Fruit fly (Drosophila melanogaster): ENCODE results near the gene CG43133.

Gene CG43133

DNA sequence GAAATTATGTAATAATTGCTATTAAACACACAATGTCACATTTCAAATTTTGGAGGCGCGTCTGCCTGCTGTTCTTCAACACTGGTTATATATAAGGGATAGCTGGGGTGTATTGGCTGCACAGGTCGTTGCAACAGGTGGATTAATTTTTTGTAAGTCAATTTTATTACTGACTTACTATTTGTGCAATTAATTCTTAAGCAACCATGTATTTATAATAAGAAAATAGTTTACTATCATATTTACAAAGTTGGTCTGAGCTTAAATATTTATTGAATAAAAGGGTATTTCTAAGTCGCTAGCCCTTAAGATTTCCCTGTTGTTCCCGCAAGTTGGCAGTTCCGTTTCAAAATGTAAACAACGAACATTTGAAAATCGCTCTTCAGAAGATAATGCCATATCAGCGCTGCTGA is 37.2 kb downstream of the CG43133 start, which contains the start of gene RhoGAP16F (continued):
- TF ChIP-seq CG15011 (GFP tag; optimal IDR thresholded peaks at IDR 0.05) (peak; percentile 77), CG32772 (GFP tag; IDR thresholded peaks at IDR 0.05) (peak; percentile 85), dm (GFP tag; optimal IDR thresholded peaks at IDR 0.05) (peak; percentile 71), trem (tag; optimal IDR thresholded peaks at IDR 0.05) (peak; percentile 99), tin (GFP tag; optimal IDR thresholded peaks at IDR 0.05) (peak; percentile 85), CG14441 (GFP tag; IDR thresholded peaks at IDR 0.05) (peak; percentile 85), CG9215 (GFP tag; IDR thresholded peaks at IDR 0.05) (peak; percentile 79), CG4854 (GFP tag; optimal IDR thresholded peaks at IDR 0.05) (peak; percentile 76), so (GFP tag; IDR thresholded peaks at IDR 0.05) (peak; percentile 73; the same call in 1 of the 3 replicates), Bgb (GFP tag; IDR thresholded peaks at IDR 0.05; ENCODE audit: partially characterized antibody) (no peak), CG4282 (GFP tag; optimal IDR thresholded peaks at IDR 0.05) (peak; percentile 16), CG9609 (GFP tag; optimal IDR thresholded peaks at IDR 0.05) (peak; percentile 60), pita (GFP tag; optimal IDR thresholded peaks at IDR 0.05) (no peak), Spps (tag; optimal IDR thresholded peaks at IDR 0.05) (peak; percentile 70), row (GFP tag; IDR thresholded peaks at IDR 0.05) (peak; percentile 99), klu (GFP tag; IDR thresholded peaks at IDR 0.05) (peak; percentile 78), crol (GFP tag; IDR thresholded peaks at IDR 0.05) (peak; percentile 29; the same call in 1 of the 2 replicates), Hmx (GFP tag; optimal IDR thresholded peaks at IDR 0.05) (peak; percentile 54), HHEX (GFP tag; optimal IDR thresholded peaks at IDR 0.05) (peak; percentile 74), grau (tag; optimal IDR thresholded peaks at IDR 0.05) (peak; percentile 86), CG17328 (GFP tag; IDR thresholded peaks at IDR 0.05) (peak; percentile 78), CG3838 (GFP tag; optimal IDR thresholded peaks at IDR 0.05) (peak; percentile 67), BEAF-32 (GFP tag; optimal IDR thresholded peaks at IDR 0.05) (peak; percentile 23), amos (GFP tag; IDR thresholded peaks at IDR 0.05; ENCODE audit: partially characterized antibody) (no peak), YL-1 (GFP tag; optimal IDR thresholded peaks at IDR 0.05) (peak; percentile 12), Chrac-16 (GFP tag; optimal IDR thresholded peaks at IDR 0.05) (peak; percentile 90), CG15696 (tag; optimal IDR thresholded peaks at IDR 0.05) (peak; percentile 78), kni (GFP tag; optimal IDR thresholded peaks at IDR 0.05) (peak; percentile 54), CG12391 (tag; optimal IDR thresholded peaks at IDR 0.05) (peak; percentile 89), p53 (GFP tag; optimal IDR thresholded peaks at IDR 0.05) (peak; percentile 12), zen (tag; optimal IDR thresholded peaks at IDR 0.05) (peak; percentile 83), Fer3 (tag; optimal IDR thresholded peaks at IDR 0.05) (peak; percentile 84), C15 (GFP tag; IDR thresholded peaks at IDR 0.05) (no peak), CG10462 (GFP tag; optimal IDR thresholded peaks at IDR 0.05) (peak; percentile 79), MBD-R2 (GFP tag; IDR thresholded peaks at IDR 0.05) (peak; percentile 72), bsh (GFP tag; optimal IDR thresholded peaks at IDR 0.05) (peak in 1 of 2 experiments; percentile 87), grn (GFP tag; optimal IDR thresholded peaks at IDR 0.05) (peak; percentile 8), Drgx (GFP tag; IDR thresholded peaks at IDR 0.05) (peak; percentile 63), Nf-YB (GFP tag; optimal IDR thresholded peaks at IDR 0.05) (peak; percentile 57), Opbp (GFP tag; IDR thresholded peaks at IDR 0.05; ENCODE audit: partially characterized antibody) (no peak), Mes4 (GFP tag; optimal IDR thresholded peaks at IDR 0.05) (peak; percentile 37), chinmo (GFP tag; IDR thresholded peaks at IDR 0.05; ENCODE audit: partially characterized antibody) (no peak), CG6854 (GFP tag; optimal IDR thresholded peaks at IDR 0.05) (peak; percentile 24), CG4617 (GFP tag; optimal IDR thresholded peaks at IDR 0.05; ENCODE audit: borderline replicate concordance) (peak; percentile 65), exex (tag; optimal IDR thresholded peaks at IDR 0.05) (peak; percentile 57), caup (GFP tag; optimal IDR thresholded peaks at IDR 0.05; ENCODE audit: severe bottlenecking) (peak; percentile 76), CG10321 (GFP tag; IDR thresholded peaks at IDR 0.05) (peak; percentile 43; the same call in 1 of the 2 replicates), CG9437 (GFP tag; optimal IDR thresholded peaks at IDR 0.05) (peak; percentile 63), Deaf1 (tag; optimal IDR thresholded peaks at IDR 0.05) (peak; percentile 54), CG13296 (GFP tag; optimal IDR thresholded peaks at IDR 0.05) (peak; percentile 77)
